Fruit fly (Drosophila melanogaster) whole organism, embryonic: ENCODE results near the gene simj.

Experiments
- CG4360 ChIP-seq: fragments of 200-800 bp; sonication (Bioruptor generic); IDR thresholded peaks from 2 replicates; pipeline ENCODE4 v1.3.6; 2022; ENCODE audit warnings: missing biosample characterization, missing genetic modification characterization
- CG8478 ChIP-seq: fragments of >200 bp; optimal IDR thresholded peaks from 2 replicates; lab custom pipeline; 2018
- eyg ChIP-seq: fragments of 200-800 bp; sonication (Bioruptor generic); optimal IDR thresholded peaks from 3 replicates; lab custom pipeline; 2016; ENCODE audit warnings: missing biosample characterization, missing genetic modification characterization
- sna ChIP-seq: fragments of 200-800 bp; sonication (Bioruptor generic); IDR thresholded peaks from 2 replicates; pipeline ENCODE4 v1.3.6; 2022; ENCODE audit warnings: missing biosample characterization, missing genetic modification characterization; ENCODE audit not compliant: partially characterized antibody
- tna ChIP-seq: fragments of 200-800 bp; sonication (Bioruptor generic); IDR thresholded peaks from 2 replicates; pipeline ENCODE4 v1.3.6; 2022; ENCODE audit warnings: missing biosample characterization, missing genetic modification characterization; ENCODE audit not compliant: partially characterized antibody

dm6 chr3L:10652487-10652886, 12.1 kb upstream of the simj start:
- TF ChIP-seq CG4360 (GFP tag; lab: Robert Waterston, UW) (no peak), CG8478 (lab: Kevin White, UChicago) (no peak), eyg (no peak), sna (GFP tag; lab: Robert Waterston, UW) (no peak), tna (no peak)
